Worm (Caenorhabditis elegans) whole organism, young adult: Measurements from ENCODE around the gene F35F10.6.
A peak's percentile ranks its signal among the peaks of the same experiment; 100 is the strongest.

Experiments used
- B0019.2 ChIP-seq: fragments of 200-800 bp; sonication (Bioruptor generic); conservative IDR thresholded peaks from 2 replicates; pipeline ENCODE4 v1.3.6; 2022; ENCODE audit warnings: missing genetic modification reagents, missing genetic modification characterization, missing compliant biosample characterization
- B0035.1 ChIP-seq: sonication (generic microtip); optimal IDR thresholded peaks from 2 replicates; lab custom pipeline; 2016; ENCODE audit warnings: missing genetic modification characterization, mild to moderate bottlenecking, missing compliant biosample characterization, missing genotype, missing genetic modification reagents
- K11D2.4 ChIP-seq: fragments of 200-800 bp; sonication (Bioruptor generic); IDR thresholded peaks from 2 replicates; pipeline ENCODE4 v1.3.6; 2022; ENCODE audit warnings: missing genetic modification reagents, missing genetic modification characterization, missing compliant biosample characterization
- K12H6.12 ChIP-seq: fragments of 200-800 bp; sonication (Bioruptor generic); optimal IDR thresholded peaks from 2 replicates; lab custom pipeline; 2018; ENCODE audit warnings: mild to moderate bottlenecking, missing genetic modification characterization, missing compliant biosample characterization
- Y53F4B.3 ChIP-seq: fragments of 200-800 bp; sonication (Bioruptor generic); IDR thresholded peaks from 2 replicates; pipeline ENCODE4 v1.3.6; 2022; ENCODE audit warnings: missing genetic modification reagents, missing genetic modification characterization, missing compliant biosample characterization
- Y56A3A.18 ChIP-seq: fragments of 200-800 bp; sonication (Bioruptor generic); IDR thresholded peaks from 2 replicates; pipeline ENCODE4 v1.3.6; 2022; ENCODE audit warnings: missing genetic modification reagents, missing genetic modification characterization, missing compliant biosample characterization
- Y79H2A.3 ChIP-seq: fragments of 200-800 bp; sonication (Bioruptor generic); conservative IDR thresholded peaks from 2 replicates; pipeline ENCODE4 v1.3.6; 2022; ENCODE audit warnings: missing genetic modification reagents, missing genetic modification characterization, missing compliant biosample characterization
- ZK185.1 ChIP-seq: sonication (generic microtip); optimal IDR thresholded peaks from 2 replicates; lab custom pipeline; 2016; ENCODE audit warnings: mild to moderate bottlenecking, missing genetic modification characterization, missing compliant biosample characterization; ENCODE audit not compliant: poor library complexity, severe bottlenecking
- attf-5 ChIP-seq: fragments of 200-800 bp; sonication (Bioruptor generic); optimal IDR thresholded peaks from 2 replicates; lab custom pipeline; 2018; ENCODE audit warnings: mild to moderate bottlenecking, missing genetic modification characterization, missing compliant biosample characterization
- bed-1 ChIP-seq: fragments of 200-800 bp; sonication (Bioruptor generic); IDR thresholded peaks from 2 replicates; pipeline ENCODE4 v1.3.6; 2022; ENCODE audit warnings: missing genetic modification reagents, missing genetic modification characterization, missing compliant biosample characterization
- ceh-40 ChIP-seq: fragments of 200-800 bp; sonication (Bioruptor generic); IDR thresholded peaks from 2 replicates; pipeline ENCODE4 v1.3.6; 2022; ENCODE audit warnings: missing genetic modification characterization, missing compliant biosample characterization
- ceh-58 ChIP-seq: fragments of 200-800 bp; sonication (Bioruptor generic); IDR thresholded peaks from 2 replicates; pipeline ENCODE4 v1.3.6; 2022; ENCODE audit warnings: missing genetic modification characterization, missing compliant biosample characterization
- ceh-79 ChIP-seq: sonication (generic microtip); optimal IDR thresholded peaks from 2 replicates; lab custom pipeline; 2017; ENCODE audit warnings: mild to moderate bottlenecking, missing genetic modification characterization, missing compliant biosample characterization
- ceh-91 ChIP-seq: fragments of 200-800 bp; sonication (Bioruptor generic); IDR thresholded peaks from 2 replicates; pipeline ENCODE4 v1.3.6; 2022; ENCODE audit warnings: missing genetic modification reagents, missing genetic modification characterization, missing compliant biosample characterization
- efl-1 ChIP-seq: fragments of 150-350 bp; optimal IDR thresholded peaks from 2 replicates; lab custom pipeline; 2014; ENCODE audit warnings: missing biosample characterization, missing genetic modification reagents, missing genetic modification characterization
- egl-44 ChIP-seq: fragments of 200-800 bp; sonication (Bioruptor generic); IDR thresholded peaks from 2 replicates; pipeline ENCODE4 v1.3.6; 2022; ENCODE audit warnings: missing genetic modification reagents, missing genetic modification characterization, missing compliant biosample characterization
- ekl-4 ChIP-seq: fragments of 200-800 bp; sonication (Bioruptor generic); IDR thresholded peaks from 2 replicates; pipeline ENCODE4 v1.3.6; 2022; ENCODE audit warnings: missing genetic modification reagents, missing genetic modification characterization, missing compliant biosample characterization
- gei-17 ChIP-seq: fragments of 200-800 bp; sonication (Bioruptor generic); optimal IDR thresholded peaks from 2 replicates; lab custom pipeline; 2018; ENCODE audit warnings: mild to moderate bottlenecking, missing genetic modification characterization, missing compliant biosample characterization
- him-1 ChIP-seq: sonication (generic microtip); optimal IDR thresholded peaks from 2 replicates; lab custom pipeline; 2016; ENCODE audit warnings: missing genotype, missing genetic modification reagents, missing genetic modification characterization, missing compliant biosample characterization
- hlh-12 ChIP-seq: sonication (generic microtip); optimal IDR thresholded peaks from 2 replicates; lab custom pipeline; 2016; ENCODE audit warnings: missing genetic modification characterization, missing compliant biosample characterization
- hmg-1.2 ChIP-seq: fragments of 200-800 bp; sonication (Bioruptor generic); IDR thresholded peaks from 2 replicates; pipeline ENCODE4 v1.3.6; 2022; ENCODE audit warnings: missing genetic modification reagents, missing genetic modification characterization, missing compliant biosample characterization
- hmg-20 ChIP-seq: fragments of 200-800 bp; sonication (Bioruptor generic); IDR thresholded peaks from 2 replicates; pipeline ENCODE4 v1.3.6; 2022; ENCODE audit warnings: missing genetic modification reagents, missing genetic modification characterization, missing compliant biosample characterization
- lag-1 ChIP-seq: fragments of 200-800 bp; sonication (Bioruptor generic); IDR thresholded peaks from 2 replicates; pipeline ENCODE4 v1.3.6; 2022; ENCODE audit warnings: missing genetic modification reagents, missing genetic modification characterization, missing compliant biosample characterization
- let-526 ChIP-seq: fragments of 200-800 bp; sonication (Bioruptor generic); IDR thresholded peaks from 2 replicates; pipeline ENCODE4 v1.3.6; 2022; ENCODE audit warnings: missing genetic modification reagents, missing genetic modification characterization, missing compliant biosample characterization
- lin-26 ChIP-seq: fragments of 200-800 bp; sonication (Bioruptor generic); IDR thresholded peaks from 2 replicates; pipeline ENCODE4 v1.3.6; 2022; ENCODE audit warnings: missing genetic modification reagents, missing genetic modification characterization, missing compliant biosample characterization
- lin-35 ChIP-seq, 3 experiments: fragments of 150-350 bp in 2 of 3; sonication (generic microtip) in 1 of 3; optimal IDR thresholded peaks; 2 replicates each; lab custom pipeline; 2014 to 2018; ENCODE audit warnings: missing biosample characterization in 3 of 3, missing genetic modification characterization in 3 of 3, missing genetic modification reagents in 3 of 3
- lsy-27 ChIP-seq: sonication (generic microtip); optimal IDR thresholded peaks from 2 replicates; lab custom pipeline; 2017; ENCODE audit warnings: missing genetic modification characterization, mild to moderate bottlenecking, missing compliant biosample characterization, antibody characterized with exemption, missing genotype, borderline replicate concordance; ENCODE audit not compliant: insufficient read depth
- madf-10 ChIP-seq: sonication (generic microtip); optimal IDR thresholded peaks from 2 replicates; lab custom pipeline; 2016; ENCODE audit warnings: mild to moderate bottlenecking, missing genetic modification characterization, missing compliant biosample characterization
- madf-3 ChIP-seq: fragments of 200-800 bp; sonication (Bioruptor generic); IDR thresholded peaks from 2 replicates; pipeline ENCODE4 v1.3.6; 2022; ENCODE audit warnings: missing genetic modification reagents, missing genetic modification characterization, missing compliant biosample characterization
- mcd-1 ChIP-seq: fragments of 200-800 bp; sonication (Bioruptor generic); IDR thresholded peaks from 2 replicates; pipeline ENCODE4 v1.3.6; 2022; ENCODE audit warnings: missing genetic modification reagents, missing genetic modification characterization, missing compliant biosample characterization
- nhr-27 ChIP-seq: fragments of 200-800 bp; sonication (Bioruptor generic); optimal IDR thresholded peaks from 2 replicates; lab custom pipeline; 2018; ENCODE audit warnings: mild to moderate bottlenecking, missing genetic modification characterization, moderate library complexity, missing compliant biosample characterization
- pha-4 ChIP-seq: fragments of 150-350 bp; sonication (generic microtip); optimal IDR thresholded peaks from 2 replicates; lab custom pipeline; 2014; ENCODE audit warnings: missing biosample characterization, missing genetic modification reagents, missing genetic modification characterization
- sdz-38 ChIP-seq: sonication (generic microtip); optimal IDR thresholded peaks from 2 replicates; lab custom pipeline; 2016; ENCODE audit warnings: missing genotype, missing genetic modification characterization, missing compliant biosample characterization
- sea-2 ChIP-seq: fragments of 200-800 bp; sonication (Bioruptor generic); IDR thresholded peaks from 2 replicates; pipeline ENCODE4 v1.3.6; 2022; ENCODE audit warnings: missing genetic modification characterization, missing compliant biosample characterization
- snpc-1.1 ChIP-seq: sonication (generic microtip); optimal IDR thresholded peaks from 2 replicates; lab custom pipeline; 2017; ENCODE audit warnings: missing genetic modification characterization, mild to moderate bottlenecking, missing compliant biosample characterization, antibody characterized with exemption, moderate library complexity, missing genotype, missing genetic modification reagents; ENCODE audit not compliant: insufficient read depth
- snpc-1.3 ChIP-seq: sonication (generic microtip); optimal IDR thresholded peaks from 2 replicates; lab custom pipeline; 2017; ENCODE audit warnings: missing genetic modification characterization, mild to moderate bottlenecking, missing compliant biosample characterization, antibody characterized with exemption, moderate library complexity, missing genotype, missing genetic modification reagents; ENCODE audit not compliant: insufficient read depth
- sptf-2 ChIP-seq: fragments of 200-800 bp; sonication (Bioruptor generic); optimal IDR thresholded peaks from 2 replicates; lab custom pipeline; 2018; ENCODE audit warnings: mild to moderate bottlenecking, missing genetic modification characterization, missing compliant biosample characterization
- unc-130 ChIP-seq: sonication (generic microtip); optimal IDR thresholded peaks from 2 replicates; lab custom pipeline; 2016; ENCODE audit warnings: missing genetic modification reagents, missing genetic modification characterization, missing compliant biosample characterization
- zfh-2 ChIP-seq: fragments of 200-800 bp; sonication (Bioruptor generic); conservative IDR thresholded peaks from 2 replicates; pipeline ENCODE4 v1.3.6; 2022; ENCODE audit warnings: missing genetic modification reagents, missing genetic modification characterization, missing compliant biosample characterization
- ztf-28 ChIP-seq: fragments of 200-800 bp; sonication (Bioruptor generic); IDR thresholded peaks from 2 replicates; pipeline ENCODE4 v1.3.6; 2022; ENCODE audit warnings: missing genetic modification reagents, missing genetic modification characterization, missing compliant biosample characterization
- ztf-6 ChIP-seq: fragments of 200-800 bp; sonication (Bioruptor generic); IDR thresholded peaks from 2 replicates; pipeline ENCODE4 v1.3.6; 2022; ENCODE audit warnings: missing genetic modification reagents, missing genetic modification characterization, missing compliant biosample characterization

Gene F35F10.6

DNA sequence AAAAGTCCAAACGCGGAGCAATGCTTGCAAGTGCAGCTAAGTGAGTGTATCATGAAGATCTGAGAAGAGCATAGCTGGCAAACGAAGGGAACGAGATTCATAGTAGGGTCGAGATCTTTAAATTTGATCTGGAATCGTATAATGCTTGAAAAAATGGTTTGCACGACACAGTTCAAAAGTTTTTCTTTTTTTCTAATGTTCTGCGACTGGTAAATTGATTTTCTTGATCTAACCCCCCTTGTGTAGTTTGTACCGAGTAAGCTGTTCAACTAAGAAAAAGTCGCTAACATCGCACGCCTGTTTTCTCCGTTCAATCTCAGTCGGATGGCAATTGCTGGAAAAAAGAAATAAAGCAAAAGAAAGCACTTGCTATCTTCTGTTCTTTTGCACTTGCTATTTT, 31.3 kb upstream of the F35F10.6 start, which contains the start of gene C17B7.14:
Gene C17B7.14 (minus strand): TSS at position 101 of the 400 bp plus-strand sequence.
- TF ChIP-seq lin-26 (no peak), bed-1 (GFP tag; lab: Robert Waterston, UW) (no peak), B0035.1 (no peak), ztf-6 (GFP tag; lab: Robert Waterston, UW) (no peak), ekl-4 (GFP tag; lab: Robert Waterston, UW) (no peak), let-526 (GFP tag; lab: Robert Waterston, UW) (no peak), egl-44 (GFP tag; lab: Robert Waterston, UW) (no peak), gei-17 (GFP tag; lab: Kevin White, UChicago) (no peak)

DNA sequence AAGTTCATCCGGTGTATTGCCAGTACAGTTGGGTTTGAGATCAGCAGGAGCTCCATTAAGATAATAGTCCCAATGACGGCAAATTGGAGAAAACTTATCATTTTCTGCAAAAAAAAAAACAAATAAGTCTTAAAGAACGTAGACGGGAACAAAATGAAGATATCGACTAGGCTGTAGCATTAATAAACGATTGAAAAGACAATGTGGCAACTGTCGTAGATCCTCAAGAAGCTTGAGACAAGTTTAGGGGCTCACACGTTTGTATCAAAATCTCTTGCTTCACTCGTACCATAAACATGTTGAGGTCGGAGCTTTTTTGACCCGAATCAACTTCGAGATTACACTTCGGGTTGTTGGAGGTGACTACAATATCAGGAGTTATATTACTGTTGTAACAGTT, 30.8 kb upstream of the F35F10.6 start, which contains the start of gene F35F10.14:
Gene F35F10.14 (minus strand): TSS at position 101 of the 400 bp plus-strand sequence.
- TF ChIP-seq ztf-28 (GFP tag; lab: Robert Waterston, UW): 0 out of 2 replicates have a peak, but pooled peaks have one; percentile 26
- TF ChIP-seq madf-3 (GFP tag; lab: Robert Waterston, UW): no peak

DNA sequence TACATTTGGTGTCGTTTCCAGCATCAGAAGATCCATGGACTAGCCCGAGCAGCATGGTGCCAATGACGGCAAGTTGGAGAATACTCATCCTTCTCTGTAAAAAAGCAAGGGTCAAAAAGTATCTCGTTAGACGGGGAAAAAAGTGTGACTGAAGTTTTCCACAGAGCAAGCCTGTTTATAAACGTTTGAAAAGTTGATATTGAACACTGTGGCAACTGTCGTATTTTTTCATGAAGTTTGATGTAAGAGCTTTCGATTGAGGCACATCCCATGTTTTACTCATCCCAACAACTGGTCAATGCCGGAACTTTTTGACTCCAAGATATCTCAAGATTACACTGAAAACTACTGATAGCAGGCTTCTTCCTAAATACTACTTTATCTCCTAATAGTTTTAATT, 29.8 kb upstream of the F35F10.6 start, which contains the start of gene F35F10.13:
Gene F35F10.13 (minus strand): TSS at position 101 of the 400 bp plus-strand sequence.
- TF ChIP-seq him-1 (no peak), ceh-40 (GFP tag; lab: Robert Waterston, UW) (no peak), madf-10 (tag; lab: Kevin White, UChicago) (no peak), mcd-1 (GFP tag; lab: Robert Waterston, UW) (no peak), unc-130 (GFP tag; lab: Kevin White, UChicago) (no peak), pha-4 (tag; lab: Kevin White, UChicago) (no peak), efl-1 (no peak), hmg-1.2 (no peak), sea-2 (GFP tag; lab: Robert Waterston, UW) (no peak), zfh-2 (GFP tag; lab: Robert Waterston, UW) (no peak), ZK185.1 (no peak)
- TF ChIP-seq, all 124 proteins: peak for 0

DNA sequence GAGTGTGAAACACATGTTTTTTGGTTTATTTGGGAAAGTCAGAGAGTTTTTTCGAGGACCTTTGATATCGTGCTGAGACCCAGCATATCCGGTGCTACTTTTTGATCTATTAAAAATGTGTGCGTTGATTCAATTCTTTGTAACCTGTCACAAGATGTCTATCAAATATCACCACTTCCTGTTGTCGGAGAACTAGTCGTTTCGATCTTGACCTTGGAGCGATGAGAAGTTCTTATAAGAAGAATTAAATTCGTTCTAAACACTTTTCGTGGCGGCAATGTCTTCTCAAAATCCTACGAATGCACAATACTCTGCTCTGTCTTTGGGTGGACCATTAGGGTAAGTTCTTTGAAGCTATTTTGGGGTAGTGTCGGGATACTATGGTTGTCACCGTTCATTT, 26.9 kb upstream of the F35F10.6 start, which contains the start of gene F35F10.1:
Gene F35F10.1 (plus strand): TSS at position 200 of the 400 bp plus-strand sequence.
- TF ChIP-seq ceh-91 (GFP tag; lab: Robert Waterston, UW) (no peak), lsy-27 (tag; lab: Kevin White, UChicago) (no peak), bed-1 (GFP tag; lab: Robert Waterston, UW) (0 out of 2 replicates have a peak, but pooled peaks have one; percentile 84), madf-3 (GFP tag; lab: Robert Waterston, UW) (0 out of 2 replicates have a peak, but pooled peaks have one; percentile 50), Y56A3A.18 (GFP tag; lab: Robert Waterston, UW) (no peak), K11D2.4 (GFP tag; lab: Robert Waterston, UW) (no peak), lag-1 (no peak), Y53F4B.3 (GFP tag; lab: Robert Waterston, UW) (no peak), ceh-79 (tag; lab: Kevin White, UChicago) (no peak), sptf-2 (GFP tag; lab: Kevin White, UChicago) (no peak), B0019.2 (no peak)

DNA sequence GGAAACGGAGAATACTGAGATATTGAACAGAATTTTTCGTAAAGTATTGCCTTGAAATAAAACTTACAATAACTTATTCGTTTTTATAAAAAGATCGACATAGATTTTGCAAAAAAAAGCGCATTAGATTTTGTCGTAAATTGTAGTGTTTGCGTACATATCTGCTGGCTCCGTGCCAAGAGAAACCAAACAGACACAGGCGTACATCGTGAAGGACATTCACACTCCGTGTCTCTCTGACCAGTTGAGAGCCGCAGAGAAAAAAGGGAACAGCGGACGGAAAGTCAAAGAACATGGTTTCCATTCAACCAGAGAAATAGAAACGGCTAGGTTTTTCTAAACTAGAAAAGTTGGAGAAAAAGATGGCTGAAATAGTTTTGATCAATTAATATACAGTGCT, 26.1 kb upstream of the F35F10.6 start, which contains the start of gene arrd-19:
Gene arrd-19 (minus strand): TSS at position 209 of the 400 bp plus-strand sequence.
- TF ChIP-seq ceh-58 (GFP tag; lab: Robert Waterston, UW): no peak
- peak; percentile 51 for TF ChIP-seq ZK185.1
- no peak; the same call in 1 of the 2 replicates for TF ChIP-seq madf-3 (GFP tag; lab: Robert Waterston, UW)
- TF ChIP-seq Y79H2A.3 (GFP tag; lab: Robert Waterston, UW): no peak
- TF ChIP-seq sdz-38 (tag; lab: Kevin White, UChicago): no peak
- TF ChIP-seq zfh-2 (GFP tag; lab: Robert Waterston, UW): peak; percentile 49; the same call in 1 of the 2 replicates
- peak; percentile 65 for TF ChIP-seq attf-5
- TF ChIP-seq nhr-27: no peak
- no peak for TF ChIP-seq snpc-1.3 (tag; lab: Kevin White, UChicago)
- TF ChIP-seq lin-35 (GFP tag; optimal IDR thresholded peaks at IDR 0.05; lab: Kevin White, UChicago): no peak
- TF ChIP-seq hlh-12 (tag; lab: Kevin White, UChicago): no peak
- no peak for TF ChIP-seq bed-1 (GFP tag; lab: Robert Waterston, UW)
- TF ChIP-seq gei-17 (GFP tag; lab: Kevin White, UChicago): no peak
- peak; percentile 52; the same call in 1 of the 2 replicates for TF ChIP-seq hmg-20 (GFP tag; lab: Robert Waterston, UW)
- no peak for TF ChIP-seq egl-44 (GFP tag; lab: Robert Waterston, UW)
- TF ChIP-seq snpc-1.1 (tag; lab: Kevin White, UChicago): no peak
- peak; percentile 52 for TF ChIP-seq K12H6.12 (tag; lab: Kevin White, UChicago)
